Fruit fly (Drosophila melanogaster) whole organism: ENCODE results near the gene CG15027.

Experiments used
- Dll ChIP-seq: fragments of >200 bp; optimal IDR thresholded peaks from 2 replicates; lab custom pipeline; 2017
- psq ChIP-seq: fragments of >200 bp; optimal IDR thresholded peaks from 2 replicates; lab custom pipeline; 2017
- usp ChIP-seq: fragments of >200 bp; optimal IDR thresholded peaks from 2 replicates; lab custom pipeline; 2017; ENCODE audit warnings: missing biosample characterization, missing genetic modification characterization, mixed read lengths

DNA sequence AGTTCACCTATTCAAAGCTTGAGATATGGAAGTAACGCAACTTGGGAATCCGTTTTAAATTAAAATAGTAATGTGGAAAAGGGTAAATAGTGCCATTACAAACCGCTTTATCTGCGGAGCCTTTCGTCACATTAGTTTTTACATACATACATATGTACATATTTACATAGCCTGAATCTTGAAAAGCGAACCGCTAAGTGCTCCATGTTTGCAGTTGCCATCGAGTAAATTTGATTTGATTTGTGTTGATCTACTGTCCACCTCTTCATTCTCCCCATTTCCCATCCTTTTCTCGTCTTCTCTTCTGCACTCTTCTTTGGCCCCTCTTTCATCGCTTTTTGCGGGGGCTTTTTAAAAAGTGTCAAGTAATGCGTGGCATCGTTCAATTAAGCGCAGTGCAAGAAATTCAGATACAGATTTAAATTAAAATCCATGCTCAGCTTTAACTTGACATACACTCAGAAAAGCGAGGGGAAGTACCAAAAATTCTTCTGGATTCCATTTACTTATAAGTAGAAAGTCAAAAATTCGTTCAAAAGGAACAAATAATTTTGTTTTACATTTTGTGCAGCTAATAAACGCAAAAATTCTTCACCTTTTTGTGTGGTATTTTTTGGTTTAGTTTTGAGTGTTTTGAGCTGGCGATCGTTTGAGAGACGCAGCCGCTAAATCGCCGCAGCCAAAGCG lies 42.5 kb downstream of the CG15027 start:
- no peak for TF ChIP-seq Dll
- TF ChIP-seq psq (lab: Kevin White, UChicago) = no peak
- TF ChIP-seq usp (GFP tag; lab: Kevin White, UChicago) = no peak
